Fruit fly (Drosophila melanogaster): ENCODE measurements around the gene CG34176.

DNA sequence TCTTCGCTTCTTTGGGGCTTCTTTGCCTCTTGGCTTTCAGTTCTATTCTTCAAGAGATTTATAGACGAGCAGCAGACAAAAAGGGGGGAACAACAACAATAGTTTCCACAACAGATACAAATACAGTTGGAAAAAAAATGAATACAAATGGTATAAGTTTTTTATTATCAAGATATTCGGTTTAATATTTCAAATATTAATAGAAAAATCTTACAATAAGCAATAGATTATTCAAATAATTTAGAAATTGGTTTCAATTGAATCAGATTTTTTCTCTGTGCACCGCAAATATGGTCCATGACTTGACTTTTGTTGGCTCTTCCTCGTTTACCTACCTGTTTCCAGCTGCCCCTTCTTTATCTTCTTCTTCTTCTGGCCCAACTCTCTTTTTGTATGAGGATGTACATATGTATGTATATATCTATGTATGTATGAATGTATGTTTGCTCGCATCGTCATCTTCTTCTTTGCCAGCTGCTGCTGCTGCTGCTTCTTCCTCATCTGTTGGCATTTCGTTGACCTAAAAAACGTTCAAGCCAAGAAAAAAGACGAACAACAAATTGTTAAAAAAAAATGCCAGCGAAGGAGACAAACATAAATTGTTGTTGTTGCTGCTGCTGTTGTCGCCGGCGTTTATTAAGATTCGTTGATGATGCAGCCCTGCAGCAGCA lies 49.7 kb downstream of the CG34176 start:
- TF ChIP-seq Dll (optimal IDR thresholded peaks at IDR 0.05) (no peak), pan (optimal IDR thresholded peaks at IDR 0.05) (no peak)

Data from whole organism.